Fruit fly (Drosophila melanogaster) whole organism, wandering third instar larva: ENCODE data around the gene CG5645.

Source experiments
- Abd-B ChIP-seq: fragments of >200 bp; optimal IDR thresholded peaks from 2 replicates; lab custom pipeline; 2017; ENCODE audit warnings: missing biosample characterization, missing genetic modification characterization
- CG32264 ChIP-seq: fragments of 200-800 bp; sonication (Bioruptor generic); optimal IDR thresholded peaks from 2 replicates; lab custom pipeline; 2016; ENCODE audit warnings: missing biosample characterization, missing genetic modification characterization
- CG9705 ChIP-seq: fragments of 200-800 bp; sonication (Bioruptor generic); optimal IDR thresholded peaks from 2 replicates; lab custom pipeline; 2018; ENCODE audit warnings: missing biosample characterization, mild to moderate bottlenecking, missing genetic modification characterization
- CrebA ChIP-seq: fragments of 200-800 bp; sonication (Bioruptor generic); optimal IDR thresholded peaks from 2 replicates; lab custom pipeline; 2016; ENCODE audit warnings: missing biosample characterization, mild to moderate bottlenecking, missing genetic modification characterization, borderline replicate concordance
- Dfd ChIP-seq: fragments of >200 bp; optimal IDR thresholded peaks from 2 replicates; lab custom pipeline; 2017; ENCODE audit warnings: missing biosample characterization, missing genetic modification characterization
- Dif ChIP-seq: fragments of 200-275, 200-300 bp; sonication (Bioruptor generic); optimal IDR thresholded peaks from 2 replicates; lab custom pipeline; 2018; ENCODE audit warnings: missing biosample characterization, missing genetic modification characterization; ENCODE audit not compliant: partially characterized antibody
- GATAd ChIP-seq: sonication (Bioruptor generic); optimal IDR thresholded peaks from 2 replicates; lab custom pipeline; 2016; ENCODE audit warnings: missing biosample characterization, missing genetic modification characterization
- HLH106 ChIP-seq: fragments of 200-800 bp; optimal IDR thresholded peaks from 3 replicates; lab custom pipeline; 2019; ENCODE audit warnings: missing biosample characterization, mild to moderate bottlenecking, missing genetic modification characterization, moderate library complexity
- Hnf4 ChIP-seq: fragments of 200-800 bp; sonication (Bioruptor generic); optimal IDR thresholded peaks from 2 replicates; lab custom pipeline; 2016; ENCODE audit warnings: missing biosample characterization, mild to moderate bottlenecking, missing genetic modification characterization
- Hr78 ChIP-seq: fragments of >200 bp; optimal IDR thresholded peaks from 2 replicates; lab custom pipeline; 2017; ENCODE audit warnings: missing biosample characterization, missing genetic modification characterization
- Hr83 ChIP-seq: fragments of 200-300 bp; sonication (Bioruptor generic); optimal IDR thresholded peaks from 2 replicates; lab custom pipeline; 2016; ENCODE audit warnings: missing biosample characterization, mild to moderate bottlenecking, missing genetic modification characterization, moderate library complexity; ENCODE audit not compliant: poor library complexity, severe bottlenecking
- Jra ChIP-seq: sonication (Bioruptor generic); optimal IDR thresholded peaks from 2 replicates; lab custom pipeline; 2016; ENCODE audit warnings: missing biosample characterization, missing genetic modification characterization
- Mio ChIP-seq: sonication (Bioruptor generic); optimal IDR thresholded peaks from 2 replicates; lab custom pipeline; 2016; ENCODE audit warnings: missing biosample characterization, missing genetic modification characterization
- Myc ChIP-seq: fragments of >200 bp; optimal IDR thresholded peaks from 2 replicates; lab custom pipeline; 2017
- N ChIP-seq: fragments of >200 bp; optimal IDR thresholded peaks from 2 replicates; lab custom pipeline; 2018; ENCODE audit warnings: missing biosample characterization, missing external identifiers, missing genetic modification characterization
- OdsH ChIP-seq: fragments of 200-800 bp; sonication (Bioruptor generic); optimal IDR thresholded peaks from 2 replicates; lab custom pipeline; 2016; ENCODE audit warnings: missing biosample characterization, mild to moderate bottlenecking, missing genetic modification characterization
- Rel ChIP-seq, 2 experiments: fragments of 200-800 bp; sonication (Bioruptor generic) in 1 of 2; optimal IDR thresholded peaks; 2 replicates in 1 of 2; 3 replicates in 1 of 2; lab custom pipeline; 2016 to 2019; ENCODE audit warnings: mild to moderate bottlenecking in 2 of 2, missing biosample characterization in 2 of 2, missing genetic modification characterization in 2 of 2, moderate library complexity in 1 of 2
- Sp1 ChIP-seq: fragments of 200-800 bp; sonication (Bioruptor generic); optimal IDR thresholded peaks from 3 replicates; lab custom pipeline; 2019; ENCODE audit warnings: missing biosample characterization, mild to moderate bottlenecking, missing genetic modification characterization, moderate library complexity
- Vsx2 ChIP-seq: fragments of 200-300, 225-300 bp; sonication (Bioruptor generic); optimal IDR thresholded peaks from 2 replicates; lab custom pipeline; 2018; ENCODE audit warnings: missing biosample characterization, missing genetic modification characterization; ENCODE audit not compliant: partially characterized antibody
- br ChIP-seq: fragments of 200-800 bp; sonication (Bioruptor generic); optimal IDR thresholded peaks from 2 replicates; lab custom pipeline; 2016; ENCODE audit warnings: missing biosample characterization, missing genetic modification characterization
- brk ChIP-seq: fragments of 200-800 bp; sonication (Bioruptor generic); optimal IDR thresholded peaks from 2 replicates; lab custom pipeline; 2016; ENCODE audit warnings: missing biosample characterization, mild to moderate bottlenecking, missing genetic modification characterization
- dl ChIP-seq, 2 experiments: fragments of 175-275, 200-275 bp in 1 of 2; fragments of 200-275 bp in 1 of 2; sonication (Bioruptor generic); optimal IDR thresholded peaks; lab custom pipeline; 2018; ENCODE audit warnings: mild to moderate bottlenecking in 2 of 2, missing biosample characterization in 2 of 2, missing genetic modification characterization in 2 of 2, moderate library complexity in 2 of 2; ENCODE audit not compliant: partially characterized antibody in 2 of 2, insufficient read depth in 1 of 2
- dmrt93B ChIP-seq: fragments of 200-800 bp; sonication (Bioruptor generic); optimal IDR thresholded peaks from 2 replicates; lab custom pipeline; 2018; ENCODE audit warnings: missing biosample characterization, mild to moderate bottlenecking, missing genetic modification characterization
- dsf ChIP-seq: sonication (Bioruptor generic); optimal IDR thresholded peaks from 2 replicates; lab custom pipeline; 2016; ENCODE audit warnings: missing biosample characterization, missing genetic modification characterization, borderline replicate concordance
- ey ChIP-seq: fragments of 200-800 bp; sonication (Bioruptor generic); optimal IDR thresholded peaks from 2 replicates; lab custom pipeline; 2016; ENCODE audit warnings: missing biosample characterization, missing genetic modification characterization
- foxo ChIP-seq, 2 experiments: fragments of 200-800 bp; sonication (Bioruptor generic); optimal IDR thresholded peaks; 2 replicates in 1 of 2; 3 replicates in 1 of 2; lab custom pipeline; 2016 to 2017; ENCODE audit warnings: missing biosample characterization in 2 of 2, missing genetic modification characterization in 2 of 2
- fru ChIP-seq: fragments of 200-800 bp; sonication (Bioruptor generic); optimal IDR thresholded peaks from 3 replicates; lab custom pipeline; 2016; ENCODE audit warnings: missing biosample characterization, mild to moderate bottlenecking, missing genetic modification characterization
- h ChIP-seq: fragments of 200-800 bp; sonication (Bioruptor generic); optimal IDR thresholded peaks from 3 replicates; lab custom pipeline; 2016; ENCODE audit warnings: missing biosample characterization, mild to moderate bottlenecking, missing genetic modification characterization
- jim ChIP-seq: fragments of 175-275, 200-325 bp; sonication (Bioruptor generic); optimal IDR thresholded peaks from 2 replicates; lab custom pipeline; 2016; ENCODE audit warnings: missing biosample characterization, mild to moderate bottlenecking, missing genetic modification characterization
- lola ChIP-seq: fragments of >200 bp; optimal IDR thresholded peaks from 2 replicates; lab custom pipeline; 2017; ENCODE audit warnings: missing biosample characterization, missing genetic modification characterization
- pan ChIP-seq: fragments of >200 bp; optimal IDR thresholded peaks from 2 replicates; lab custom pipeline; 2017
- psq ChIP-seq: fragments of 200-800 bp; sonication (Bioruptor generic); optimal IDR thresholded peaks from 3 replicates; lab custom pipeline; 2017; ENCODE audit warnings: missing biosample characterization, mild to moderate bottlenecking, missing genetic modification characterization, moderate library complexity
- rgr ChIP-seq: fragments of 200-800 bp; sonication (Bioruptor generic); optimal IDR thresholded peaks from 3 replicates; lab custom pipeline; 2016; ENCODE audit warnings: missing biosample characterization, mild to moderate bottlenecking, missing genetic modification characterization
- sage ChIP-seq: fragments of 200-800 bp; sonication (Bioruptor generic); optimal IDR thresholded peaks from 2 replicates; lab custom pipeline; 2016; ENCODE audit warnings: missing biosample characterization, mild to moderate bottlenecking, missing genetic modification characterization
- sv ChIP-seq: fragments of 200-800 bp; sonication (Bioruptor generic); optimal IDR thresholded peaks from 3 replicates; lab custom pipeline; 2016; ENCODE audit warnings: missing biosample characterization, missing genetic modification characterization
- tai ChIP-seq: sonication (Bioruptor generic); optimal IDR thresholded peaks from 2 replicates; lab custom pipeline; 2016; ENCODE audit warnings: missing biosample characterization, missing genetic modification characterization
- usp ChIP-seq: fragments of >200 bp; optimal IDR thresholded peaks from 2 replicates; lab custom pipeline; 2017; ENCODE audit warnings: missing biosample characterization, missing genetic modification characterization
- woc ChIP-seq: sonication (Bioruptor generic); optimal IDR thresholded peaks from 2 replicates; lab custom pipeline; 2016; ENCODE audit warnings: missing biosample characterization, mild to moderate bottlenecking, missing genetic modification characterization

Gene CG5645

DNA sequence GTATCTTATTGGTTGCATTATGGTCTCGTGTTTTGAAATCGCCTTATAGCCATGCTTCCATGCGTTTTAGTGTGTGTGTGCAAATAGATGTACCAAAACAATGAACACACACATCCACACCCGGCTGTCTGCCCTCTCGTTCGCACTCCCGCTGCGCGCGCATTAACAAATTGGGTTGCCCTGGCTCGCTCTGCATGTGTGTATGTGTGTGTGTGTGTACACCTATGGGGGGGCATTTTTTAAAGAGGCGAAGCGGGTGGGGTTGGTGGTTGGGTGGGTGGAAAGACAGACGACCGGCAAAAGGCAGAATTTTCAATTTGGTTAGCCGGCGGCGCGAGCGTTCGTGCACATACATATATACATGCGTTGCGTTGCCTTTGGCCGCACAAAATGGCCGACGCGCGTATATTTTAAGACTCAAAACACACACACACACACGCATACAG is 12.3 kb downstream of the CG5645 start:
- TF ChIP-seq fru, result no peak
- peak; percentile 73 for TF ChIP-seq Dif (GFP tag; lab: Kevin White, UChicago)
- TF ChIP-seq Jra, result no peak
- peak; percentile 6 for TF ChIP-seq CG9705 (GFP tag; lab: Kevin White, UChicago)
- no peak for TF ChIP-seq ey (GFP tag; lab: Kevin White, UChicago)
- no peak for TF ChIP-seq lola
- peak in 1 of 2 experiments; percentile 34 for TF ChIP-seq foxo (GFP tag; optimal IDR thresholded peaks at IDR 0.05; lab: Kevin White, UChicago)
- TF ChIP-seq pan, result no peak
- TF ChIP-seq tai, result no peak
- TF ChIP-seq sv, result no peak
- peak; percentile 58 for TF ChIP-seq Abd-B
- no peak for TF ChIP-seq jim (GFP tag; lab: Kevin White, UChicago)
- no peak for TF ChIP-seq Hnf4
- TF ChIP-seq HLH106 (tag; lab: Kevin White, UChicago), result peak; percentile 36
- TF ChIP-seq N (GFP tag; lab: Kevin White, UChicago), result peak; percentile 93
- TF ChIP-seq CG32264 (GFP tag; lab: Kevin White, UChicago), result no peak
- TF ChIP-seq psq, result peak; percentile 47
- no peak for TF ChIP-seq CrebA (GFP tag; lab: Kevin White, UChicago)
- no peak for TF ChIP-seq usp
- no peak for TF ChIP-seq br (GFP tag; lab: Kevin White, UChicago)
- no peak for TF ChIP-seq Mio
- no peak for TF ChIP-seq Dfd (GFP tag; lab: Kevin White, UChicago)
- TF ChIP-seq dl (GFP tag; optimal IDR thresholded peaks at IDR 0.05; lab: Kevin White, UChicago; ENCODE audit: insufficient read depth in 1 of 2, partially characterized antibody in 2 of 2), result no peak
- no peak for TF ChIP-seq sage
- TF ChIP-seq Hr78, result peak; percentile 68
- TF ChIP-seq h (GFP tag; lab: Kevin White, UChicago), result peak; percentile 74
- peak; percentile 36 for TF ChIP-seq Sp1 (GFP tag; lab: Kevin White, UChicago)
- no peak for TF ChIP-seq woc (GFP tag; lab: Kevin White, UChicago)
- no peak for TF ChIP-seq OdsH (GFP tag; lab: Kevin White, UChicago)
- TF ChIP-seq GATAd, result no peak
- TF ChIP-seq Rel (GFP tag; optimal IDR thresholded peaks at IDR 0.05; lab: Kevin White, UChicago), result no peak
- peak; percentile 76 for TF ChIP-seq Rel (tag; optimal IDR thresholded peaks at IDR 0.05; lab: Kevin White, UChicago)
- TF ChIP-seq Vsx2 (GFP tag; lab: Kevin White, UChicago), result no peak
- TF ChIP-seq dsf (GFP tag; lab: Kevin White, UChicago), result no peak
- no peak for TF ChIP-seq dmrt93B
- no peak for TF ChIP-seq Myc (lab: Kevin White, UChicago)
- peak; percentile 87 for TF ChIP-seq Hr83 (GFP tag; lab: Kevin White, UChicago)
- no peak for TF ChIP-seq brk
- peak; percentile 54 for TF ChIP-seq rgr (GFP tag; lab: Kevin White, UChicago)

DNA sequence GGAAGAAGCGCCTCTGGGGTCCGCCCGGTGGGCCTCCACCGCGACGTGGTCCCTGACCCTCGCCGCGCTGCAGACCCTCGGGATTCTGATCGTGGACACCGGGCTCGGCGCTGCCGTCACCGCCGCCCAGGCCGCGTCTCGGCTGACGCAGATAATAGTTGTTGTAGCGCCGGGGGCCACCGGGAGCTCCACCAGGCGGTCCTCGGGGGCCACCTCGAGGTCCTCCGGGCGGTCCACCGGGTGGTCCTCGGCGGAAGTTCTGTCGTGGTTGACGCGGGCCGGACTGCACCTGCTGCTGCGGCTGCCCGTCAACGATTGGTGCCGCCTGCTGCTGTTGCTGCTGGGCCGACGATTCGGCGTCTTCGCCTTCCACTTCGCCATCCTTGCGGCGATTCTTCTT is 13.6 kb downstream of the CG5645 start:
- TF ChIP-seq sage (no peak), Dfd (GFP tag; lab: Kevin White, UChicago) (peak; percentile 99), fru (no peak)

DNA sequence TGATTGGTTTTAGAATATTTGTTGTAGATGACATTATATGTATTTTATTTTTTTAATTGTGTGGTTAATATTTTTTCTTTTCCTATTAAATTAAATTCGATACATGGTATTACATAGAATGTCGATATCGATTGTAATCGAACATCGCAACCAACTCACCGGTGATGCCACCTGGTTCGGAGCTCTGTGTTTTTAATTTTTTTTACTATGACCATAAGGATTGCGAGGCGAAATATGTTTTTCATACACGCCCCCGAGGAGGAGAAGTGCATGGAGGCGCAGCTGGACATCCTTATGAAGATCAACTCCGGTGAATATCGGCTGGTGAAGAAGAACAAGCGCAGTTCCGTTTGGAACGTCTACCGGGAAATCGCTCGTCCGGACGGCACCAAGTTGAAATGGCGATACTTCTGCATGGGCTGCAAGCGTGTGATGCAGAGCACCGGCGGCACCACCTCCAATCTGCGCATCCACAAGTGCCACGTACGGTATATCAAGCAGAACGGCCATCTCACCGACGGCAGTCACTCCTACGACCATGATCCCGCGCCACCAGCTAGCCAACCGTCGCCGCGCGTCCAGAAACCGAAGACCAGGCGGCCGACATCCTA is 16.5 kb downstream of the CG5645 start, which contains the start of gene CG11560:
TSS of gene CG11560 (plus strand) at position 145 of the 611 bp plus-strand sequence.
- TF ChIP-seq sv (no peak), Hr78 (no peak)
